Worm (Caenorhabditis elegans) whole organism, late embryonic: Measurements from ENCODE around the gene D2085.7.

Experiments
- C08G9.2 ChIP-seq: sonication (generic microtip); optimal IDR thresholded peaks from 2 replicates; lab custom pipeline; 2016; ENCODE audit warnings: mild to moderate bottlenecking, missing genetic modification characterization, moderate library complexity, missing compliant biosample characterization
- C38D4.7 ChIP-seq: fragments of 200-800 bp; sonication (Bioruptor generic); optimal IDR thresholded peaks from 2 replicates; lab custom pipeline; 2018; ENCODE audit warnings: mild to moderate bottlenecking, missing genetic modification characterization, moderate library complexity, missing compliant biosample characterization
- F13H6.1 ChIP-seq: sonication (generic microtip); optimal IDR thresholded peaks from 2 replicates; lab custom pipeline; 2016; ENCODE audit warnings: missing genetic modification characterization, missing compliant biosample characterization
- K02D7.2 ChIP-seq: sonication (generic microtip); optimal IDR thresholded peaks from 2 replicates; lab custom pipeline; 2017; ENCODE audit warnings: mild to moderate bottlenecking, missing genetic modification characterization, missing compliant biosample characterization
- K09A11.1 ChIP-seq: sonication (generic microtip); optimal IDR thresholded peaks from 2 replicates; lab custom pipeline; 2017; ENCODE audit warnings: antibody characterized with exemption, mild to moderate bottlenecking, missing genetic modification characterization, missing compliant biosample characterization; ENCODE audit not compliant: insufficient read depth
- ahr-1 ChIP-seq: sonication (generic microtip); optimal IDR thresholded peaks from 2 replicates; lab custom pipeline; 2016; ENCODE audit warnings: missing genetic modification characterization, missing compliant biosample characterization
- ceh-14 ChIP-seq: sonication (generic microtip); optimal IDR thresholded peaks from 2 replicates; lab custom pipeline; 2016; ENCODE audit warnings: missing genotype, missing genetic modification characterization, missing compliant biosample characterization
- ceh-18 ChIP-seq: sonication (generic microtip); optimal IDR thresholded peaks from 2 replicates; lab custom pipeline; 2016; ENCODE audit warnings: missing genetic modification characterization, missing compliant biosample characterization
- ceh-19 ChIP-seq: fragments of 200-800 bp; sonication (Bioruptor generic); optimal IDR thresholded peaks from 2 replicates; lab custom pipeline; 2018; ENCODE audit warnings: mild to moderate bottlenecking, missing genetic modification characterization, missing compliant biosample characterization
- ceh-2 ChIP-seq: sonication (generic microtip); optimal IDR thresholded peaks from 2 replicates; lab custom pipeline; 2016; ENCODE audit warnings: missing genotype, missing genetic modification characterization, missing compliant biosample characterization
- ceh-30 ChIP-seq: fragments of 150-350 bp; optimal IDR thresholded peaks from 2 replicates; lab custom pipeline; 2014; ENCODE audit warnings: missing biosample characterization, missing genetic modification characterization
- ceh-31 ChIP-seq: sonication (generic microtip); optimal IDR thresholded peaks from 2 replicates; lab custom pipeline; 2016; ENCODE audit warnings: missing genetic modification characterization, missing compliant biosample characterization
- ceh-34 ChIP-seq: sonication (generic microtip); optimal IDR thresholded peaks from 2 replicates; lab custom pipeline; 2016; ENCODE audit warnings: mild to moderate bottlenecking, missing genetic modification characterization, missing compliant biosample characterization
- ceh-45 ChIP-seq: fragments of 200-800 bp; sonication (Bioruptor generic); IDR thresholded peaks from 2 replicates; pipeline ENCODE4 v1.3.6; 2022; ENCODE audit warnings: missing genetic modification reagents, missing genetic modification characterization, missing compliant biosample characterization
- ceh-48 ChIP-seq: sonication (generic microtip); optimal IDR thresholded peaks from 2 replicates; lab custom pipeline; 2016; ENCODE audit warnings: missing genetic modification characterization, inconsistent platforms, missing compliant biosample characterization
- che-1 ChIP-seq: sonication (generic microtip); optimal IDR thresholded peaks from 2 replicates; lab custom pipeline; 2016; ENCODE audit warnings: mild to moderate bottlenecking, missing genetic modification characterization, missing compliant biosample characterization
- elt-2 ChIP-seq: sonication (generic microtip); optimal IDR thresholded peaks from 2 replicates; lab custom pipeline; 2016; ENCODE audit warnings: missing genetic modification reagents, missing genetic modification characterization, missing compliant biosample characterization
- elt-4 ChIP-seq: sonication (generic microtip); optimal IDR thresholded peaks from 2 replicates; lab custom pipeline; 2016; ENCODE audit warnings: missing genetic modification characterization, missing compliant biosample characterization
- fkh-10 ChIP-seq: fragments of 150-350 bp; optimal IDR thresholded peaks from 2 replicates; lab custom pipeline; 2014; ENCODE audit warnings: missing biosample characterization, missing genetic modification reagents, missing genetic modification characterization
- gmeb-2 ChIP-seq: sonication (generic microtip); optimal IDR thresholded peaks from 2 replicates; lab custom pipeline; 2016; ENCODE audit warnings: missing genetic modification characterization, inconsistent platforms, missing compliant biosample characterization
- hlh-30 ChIP-seq: sonication (generic microtip); optimal IDR thresholded peaks from 2 replicates; lab custom pipeline; 2017; ENCODE audit warnings: antibody characterized with exemption, missing genetic modification characterization, missing compliant biosample characterization; ENCODE audit not compliant: insufficient read depth
- hlh-6 ChIP-seq: sonication (generic microtip); optimal IDR thresholded peaks from 2 replicates; lab custom pipeline; 2016; ENCODE audit warnings: missing genotype, missing genetic modification characterization, missing compliant biosample characterization
- hlh-8 ChIP-seq: sonication (generic microtip); optimal IDR thresholded peaks from 2 replicates; lab custom pipeline; 2016; ENCODE audit warnings: missing genotype, missing genetic modification characterization, missing compliant biosample characterization
- lim-6 ChIP-seq: sonication (generic microtip); optimal IDR thresholded peaks from 2 replicates; lab custom pipeline; 2016; ENCODE audit warnings: missing genetic modification characterization, missing compliant biosample characterization
- lin-11 ChIP-seq: fragments of 200-800 bp; sonication (Bioruptor generic); optimal IDR thresholded peaks from 2 replicates; lab custom pipeline; 2018; ENCODE audit warnings: mild to moderate bottlenecking, missing genetic modification characterization, missing compliant biosample characterization
- mec-3 ChIP-seq: sonication (generic microtip); optimal IDR thresholded peaks from 2 replicates; lab custom pipeline; 2016; ENCODE audit warnings: borderline replicate concordance, missing genetic modification characterization, missing compliant biosample characterization
- nhr-232 ChIP-seq: sonication (generic microtip); optimal IDR thresholded peaks from 2 replicates; lab custom pipeline; 2016; ENCODE audit warnings: missing genetic modification characterization, missing compliant biosample characterization
- pag-3 ChIP-seq: sonication (generic microtip); optimal IDR thresholded peaks from 2 replicates; lab custom pipeline; 2016; ENCODE audit warnings: missing compliant biosample characterization, missing genetic modification characterization, borderline replicate concordance
- pax-1 ChIP-seq: fragments of 150-350 bp; optimal IDR thresholded peaks from 2 replicates; lab custom pipeline; 2014; ENCODE audit warnings: missing biosample characterization, missing genetic modification characterization
- pha-2 ChIP-seq: sonication (generic microtip); optimal IDR thresholded peaks from 2 replicates; lab custom pipeline; 2017; ENCODE audit warnings: mild to moderate bottlenecking, missing genetic modification characterization, missing compliant biosample characterization
- rnt-1 ChIP-seq: sonication (generic microtip); optimal IDR thresholded peaks from 2 replicates; lab custom pipeline; 2016; ENCODE audit warnings: missing genetic modification characterization, missing compliant biosample characterization
- sdc-2 ChIP-seq: sonication (generic microtip); optimal IDR thresholded peaks from 2 replicates; lab custom pipeline; 2016; ENCODE audit warnings: missing genotype, missing genetic modification characterization, missing compliant biosample characterization
- sox-2 ChIP-seq: fragments of 200-800 bp; sonication (Bioruptor generic); IDR thresholded peaks from 2 replicates; pipeline ENCODE4 v1.3.6; 2022; ENCODE audit warnings: missing genetic modification reagents, missing genetic modification characterization, missing compliant biosample characterization
- sox-4 ChIP-seq: sonication (generic microtip); optimal IDR thresholded peaks from 2 replicates; lab custom pipeline; 2017; ENCODE audit warnings: mild to moderate bottlenecking, missing genetic modification characterization, inconsistent platforms, missing compliant biosample characterization
- tbx-2 ChIP-seq: sonication (generic microtip); optimal IDR thresholded peaks from 2 replicates; lab custom pipeline; 2016; ENCODE audit warnings: missing genetic modification characterization, missing compliant biosample characterization
- tbx-7 ChIP-seq: sonication (generic microtip); optimal IDR thresholded peaks from 2 replicates; lab custom pipeline; 2016; ENCODE audit warnings: missing genotype, missing genetic modification characterization, missing compliant biosample characterization
- ttx-3 ChIP-seq: sonication (generic microtip); optimal IDR thresholded peaks from 2 replicates; lab custom pipeline; 2016; ENCODE audit warnings: missing genetic modification reagents, missing genetic modification characterization, missing compliant biosample characterization
- unc-42 ChIP-seq: sonication (generic microtip); optimal IDR thresholded peaks from 2 replicates; lab custom pipeline; 2016; ENCODE audit warnings: missing genotype, missing genetic modification characterization, missing compliant biosample characterization
- unc-86 ChIP-seq: sonication (generic microtip); optimal IDR thresholded peaks from 2 replicates; lab custom pipeline; 2016; ENCODE audit warnings: missing genetic modification characterization, missing compliant biosample characterization
- ztf-16 ChIP-seq: sonication (generic microtip); optimal IDR thresholded peaks from 2 replicates; lab custom pipeline; 2017; ENCODE audit warnings: missing genetic modification characterization, missing compliant biosample characterization

D2085.7 gene

DNA sequence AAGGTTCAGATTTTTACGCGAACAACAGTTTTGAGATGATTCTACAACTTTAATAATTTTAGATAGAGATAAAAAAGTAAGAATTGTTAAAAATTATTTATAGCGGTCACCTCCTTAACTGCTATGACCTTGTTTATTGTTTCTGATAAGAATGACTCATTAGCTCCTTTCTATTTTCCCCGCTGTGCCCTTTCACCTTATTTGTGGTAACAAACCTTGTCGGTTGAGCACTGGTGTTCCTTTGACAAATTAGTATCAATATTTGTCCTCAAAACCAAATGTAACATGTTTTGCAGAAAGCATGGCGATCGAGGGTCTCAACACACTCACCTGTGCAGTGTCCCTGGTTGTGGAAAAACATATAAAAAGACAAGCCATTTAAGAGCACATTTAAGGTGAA, 14.6 kb upstream of the D2085.7 start:
- no peak for TF ChIP-seq unc-86 (tag; lab: Kevin White, UChicago)
- no peak for TF ChIP-seq gmeb-2 (tag; lab: Kevin White, UChicago)
- no peak for TF ChIP-seq ceh-48 (tag; lab: Kevin White, UChicago)
- no peak for TF ChIP-seq ceh-2 (tag; lab: Kevin White, UChicago)
- TF ChIP-seq tbx-2: no peak
- no peak for TF ChIP-seq sox-4
- TF ChIP-seq elt-4 (tag; lab: Kevin White, UChicago): no peak
- TF ChIP-seq ceh-45: no peak
- no peak for TF ChIP-seq unc-42 (tag; lab: Kevin White, UChicago)
- TF ChIP-seq hlh-30 (tag; lab: Kevin White, UChicago): no peak
- no peak for TF ChIP-seq pax-1 (tag; lab: Kevin White, UChicago)
- no peak for TF ChIP-seq K09A11.1 (tag; lab: Kevin White, UChicago)
- TF ChIP-seq ceh-31 (tag; lab: Kevin White, UChicago): no peak

DNA sequence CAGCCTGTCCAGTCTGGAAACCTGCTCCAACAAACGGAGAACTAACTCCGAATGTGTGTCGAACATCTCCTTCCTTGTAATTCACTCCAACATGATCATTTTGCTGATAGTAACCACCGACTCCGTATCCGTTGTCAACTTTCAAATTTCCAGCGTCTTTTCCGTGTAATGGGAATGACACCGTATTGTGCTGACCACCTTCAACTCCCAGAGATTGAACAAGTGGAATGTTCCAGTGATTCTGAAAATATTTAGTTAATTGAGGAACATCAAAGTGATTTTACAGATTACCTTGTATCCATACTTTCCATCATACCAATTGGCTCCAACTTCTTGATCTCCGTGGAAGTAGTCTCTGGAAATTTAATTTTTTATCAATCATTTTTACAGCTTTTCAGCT, 13.3 kb upstream of the D2085.7 start:
- TF ChIP-seq sox-2 (GFP tag; lab: Robert Waterston, UW) (no peak), lin-11 (no peak), ceh-30 (tag; lab: Kevin White, UChicago) (no peak), sox-4 (no peak), C38D4.7 (GFP tag; lab: Kevin White, UChicago) (no peak), ceh-31 (tag; lab: Kevin White, UChicago) (no peak), fkh-10 (GFP tag; lab: Kevin White, UChicago) (no peak), unc-42 (tag; lab: Kevin White, UChicago) (no peak), gmeb-2 (tag; lab: Kevin White, UChicago) (no peak), hlh-8 (tag; lab: Kevin White, UChicago) (no peak), ahr-1 (no peak), elt-2 (no peak), K02D7.2 (tag; lab: Kevin White, UChicago) (no peak), tbx-7 (no peak), elt-4 (tag; lab: Kevin White, UChicago) (no peak), rnt-1 (tag; lab: Kevin White, UChicago) (no peak), ceh-14 (tag; lab: Kevin White, UChicago) (no peak), che-1 (tag; lab: Kevin White, UChicago) (no peak), ceh-45 (no peak)

DNA sequence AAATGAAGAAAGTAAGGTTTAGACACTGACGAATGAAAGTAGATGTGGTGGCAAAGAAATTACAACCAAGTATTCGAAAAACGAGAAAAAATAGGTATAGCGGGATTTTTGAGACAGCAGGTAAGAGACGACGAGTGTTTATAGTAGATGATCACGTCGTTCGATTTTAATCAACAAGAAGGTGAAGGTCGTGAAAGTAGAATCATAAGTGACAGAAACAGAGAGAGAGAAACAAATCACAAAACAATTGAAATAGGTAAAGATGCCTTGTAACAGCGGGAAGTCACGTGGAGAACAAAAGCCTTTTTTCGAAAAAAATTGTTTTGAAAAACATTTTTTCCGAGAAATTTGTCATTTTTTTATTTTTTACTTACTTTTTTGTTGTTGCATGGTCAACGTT, 11.1 kb upstream of the D2085.7 start, which contains the start of gene T22C8.6:
Gene T22C8.6, minus strand, starts transcription at position 194 of the 400 bp plus-strand sequence.
- TF ChIP-seq rnt-1 (tag; lab: Kevin White, UChicago) (no peak), lim-6 (tag; lab: Kevin White, UChicago) (no peak), hlh-30 (tag; lab: Kevin White, UChicago) (no peak), ttx-3 (tag; lab: Kevin White, UChicago) (no peak), sdc-2 (tag; lab: Kevin White, UChicago) (no peak), nhr-232 (tag; lab: Kevin White, UChicago) (no peak)

DNA sequence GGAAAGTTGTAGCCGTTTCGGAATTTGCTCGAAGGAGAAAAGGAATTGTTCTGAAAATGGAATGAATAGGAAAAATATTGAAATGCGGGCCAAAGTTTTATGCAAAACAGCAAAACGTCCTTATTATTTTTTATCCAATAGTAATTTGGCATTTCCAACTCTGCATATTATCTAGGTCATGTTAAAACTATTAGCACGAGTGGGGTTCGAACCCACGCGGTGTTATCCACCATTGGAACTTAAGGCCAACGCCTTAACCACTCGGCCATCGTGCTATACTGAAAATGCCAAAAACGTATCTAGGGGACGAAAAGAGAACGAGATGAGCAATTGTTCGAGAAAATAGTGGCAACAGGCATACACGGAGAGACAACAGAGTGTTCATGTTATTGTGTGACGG, 9.4 kb upstream of the D2085.7 start:
- TF ChIP-seq hlh-6 (tag; lab: Kevin White, UChicago) (no peak), ztf-16 (tag; lab: Kevin White, UChicago) (no peak), ceh-19 (no peak), C08G9.2 (no peak)

DNA sequence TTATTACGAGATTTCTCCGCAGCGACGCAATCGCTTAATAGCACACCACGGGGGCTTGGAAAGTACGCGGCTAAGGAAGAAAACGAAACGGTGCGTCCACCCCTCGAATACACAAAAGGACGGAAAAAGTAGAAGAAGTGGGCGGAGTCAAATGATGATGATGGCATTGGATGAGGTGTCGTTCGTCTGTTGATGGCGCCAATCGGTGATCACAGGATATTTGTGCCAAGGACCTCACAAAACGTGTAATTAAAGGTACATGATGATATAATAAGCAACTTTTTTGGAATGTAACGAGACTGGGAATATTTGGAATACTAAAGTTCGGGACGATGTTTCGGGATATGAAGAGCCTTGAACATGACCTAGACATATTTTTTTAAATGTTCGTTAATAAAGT, 6.8 kb upstream of the D2085.7 start, which contains the start of gene cutl-12:
Gene cutl-12, minus strand, starts transcription at position 101 of the 400 bp plus-strand sequence.
- TF ChIP-seq sdc-2 (tag; lab: Kevin White, UChicago): no peak
- TF ChIP-seq pha-2 (tag; lab: Kevin White, UChicago): no peak
- TF ChIP-seq rnt-1 (tag; lab: Kevin White, UChicago): no peak
- TF ChIP-seq mec-3 (tag; lab: Kevin White, UChicago): no peak
- TF ChIP-seq pag-3 (tag; lab: Kevin White, UChicago): no peak
- no peak for TF ChIP-seq hlh-6 (tag; lab: Kevin White, UChicago)
- TF ChIP-seq ceh-19: no peak
- TF ChIP-seq F13H6.1: no peak
- no peak for TF ChIP-seq unc-42 (tag; lab: Kevin White, UChicago)
- TF ChIP-seq sox-2 (GFP tag; lab: Robert Waterston, UW): no peak
- TF ChIP-seq ahr-1: no peak
- no peak for TF ChIP-seq ceh-30 (tag; lab: Kevin White, UChicago)
- TF ChIP-seq ceh-31 (tag; lab: Kevin White, UChicago): no peak
- no peak for TF ChIP-seq ceh-18 (tag; lab: Kevin White, UChicago)
- no peak for TF ChIP-seq ceh-45
- no peak for TF ChIP-seq che-1 (tag; lab: Kevin White, UChicago)
- TF ChIP-seq K02D7.2 (tag; lab: Kevin White, UChicago): no peak
- TF ChIP-seq ceh-34 (tag; lab: Kevin White, UChicago): no peak
